Fruit fly (Drosophila melanogaster): ENCODE results near the gene for.

for gene

dm6 chr2L:3703260-3703659, 46.5 kb upstream of the for start, which contains the start of gene CG2816 (continued):
- TF ChIP-seq CG11456 (GFP tag; IDR thresholded peaks at IDR 0.05) (peak; percentile 95; the same call in 2 of the 3 replicates), CG10147 (GFP tag; optimal IDR thresholded peaks at IDR 0.05) (no peak), Meics (GFP tag; optimal IDR thresholded peaks at IDR 0.05) (peak; percentile 44), cato (GFP tag; optimal IDR thresholded peaks at IDR 0.05; ENCODE audit: borderline replicate concordance) (no peak), fd64A (GFP tag; optimal IDR thresholded peaks at IDR 0.05) (no peak), Trl (optimal IDR thresholded peaks at IDR 0.05) (no peak), Trl (GFP tag; optimal IDR thresholded peaks at IDR 0.05) (peak; percentile 26), CkIIα-i1 (GFP tag; IDR thresholded peaks at IDR 0.05) (no peak), run (tag; optimal IDR thresholded peaks at IDR 0.05) (no peak), CG7745 (tag; optimal IDR thresholded peaks at IDR 0.05) (no peak), CG1024 (GFP tag; IDR thresholded peaks at IDR 0.05) (no peak), Gug (GFP tag; IDR thresholded peaks at IDR 0.05) (peak; percentile 54; the same call in 2 of the 4 replicates), Abd-B (GFP tag; optimal IDR thresholded peaks at IDR 0.05) (peak; percentile 65), lab (GFP tag; optimal IDR thresholded peaks at IDR 0.05) (peak; percentile 63), Eip74EF (GFP tag; optimal IDR thresholded peaks at IDR 0.05) (no peak), CG12299 (tag; optimal IDR thresholded peaks at IDR 0.05) (peak; percentile 63), CG15479 (GFP tag; optimal IDR thresholded peaks at IDR 0.05) (no peak), CoRest (tag; optimal IDR thresholded peaks at IDR 0.05) (peak; percentile 49), az2 (GFP tag; optimal IDR thresholded peaks at IDR 0.05) (peak; percentile 40), jigr1 (GFP tag; IDR thresholded peaks at IDR 0.05) (no peak), MBD-R2 (GFP tag; IDR thresholded peaks at IDR 0.05) (peak; percentile 18; the same call in 1 of the 2 replicates), CG5953 (GFP tag; IDR thresholded peaks at IDR 0.05) (no peak), ken (GFP tag; IDR thresholded peaks at IDR 0.05) (peak; percentile 39; the same call in 1 of the 3 replicates), CG18599 (GFP tag; optimal IDR thresholded peaks at IDR 0.05) (peak; percentile 61), Opbp (GFP tag; IDR thresholded peaks at IDR 0.05; ENCODE audit: partially characterized antibody) (no peak), bowl (GFP tag; IDR thresholded peaks at IDR 0.05) (no peak), Ada2b (GFP tag; IDR thresholded peaks at IDR 0.05) (peak; percentile 49), Hsf (GFP tag; optimal IDR thresholded peaks at IDR 0.05) (peak; percentile 12), CG15073 (GFP tag; optimal IDR thresholded peaks at IDR 0.05) (no peak), CG14965 (GFP tag; optimal IDR thresholded peaks at IDR 0.05; ENCODE audit: borderline replicate concordance) (no peak), row (GFP tag; IDR thresholded peaks at IDR 0.05) (peak; percentile 84), CG12769 (tag; optimal IDR thresholded peaks at IDR 0.05) (peak; percentile 95), dysf (GFP tag; IDR thresholded peaks at IDR 0.05) (peak; percentile 92), Dfd (GFP tag; optimal IDR thresholded peaks at IDR 0.05) (no peak), lola (GFP tag; optimal IDR thresholded peaks at IDR 0.05) (no peak), emc (GFP tag; optimal IDR thresholded peaks at IDR 0.05) (no peak), CG8765 (GFP tag; IDR thresholded peaks at IDR 0.05) (no peak), CG31441 (GFP tag; IDR thresholded peaks at IDR 0.05) (no peak), esg (GFP tag; conservative IDR thresholded peaks at IDR 0.05) (peak; percentile 67), yki (optimal IDR thresholded peaks at IDR 0.05) (no peak), CG16863 (GFP tag; optimal IDR thresholded peaks at IDR 0.05) (peak; percentile 50), NK7.1 (GFP tag; optimal IDR thresholded peaks at IDR 0.05) (peak; percentile 18), lilli (GFP tag; optimal IDR thresholded peaks at IDR 0.05) (peak; percentile 93), twi (tag; optimal IDR thresholded peaks at IDR 0.05) (no peak), CG11723 (GFP tag; optimal IDR thresholded peaks at IDR 0.05) (no peak), nau (GFP tag; optimal IDR thresholded peaks at IDR 0.05) (no peak), CG6175 (GFP tag; IDR thresholded peaks at IDR 0.05) (no peak), MESR4 (GFP tag; optimal IDR thresholded peaks at IDR 0.05) (no peak), Dll (GFP tag; IDR thresholded peaks at IDR 0.05; ENCODE audit: partially characterized antibody) (no peak), Antp (GFP tag; optimal IDR thresholded peaks at IDR 0.05) (peak; percentile 32), prd (optimal IDR thresholded peaks at IDR 0.05) (no peak), prd (GFP tag; IDR thresholded peaks at IDR 0.05) (no peak; the same call in 2 of the 3 replicates)
